Fruit fly (Drosophila melanogaster) whole organism, pupa: Measurements from ENCODE around the gene Cyp4s3.

Experiments
- CG10348 ChIP-seq: fragments of 200-800 bp; sonication (Bioruptor generic); IDR thresholded peaks from 2 replicates; pipeline ENCODE4 v1.3.6; 2022; ENCODE audit warnings: missing biosample characterization, missing genetic modification characterization
- CG8301 ChIP-seq: fragments of 200-800 bp; sonication (Bioruptor generic); optimal IDR thresholded peaks from 2 replicates; lab custom pipeline; 2018; ENCODE audit warnings: missing biosample characterization, mild to moderate bottlenecking, missing genetic modification characterization

- TF ChIP-seq CG8301 (tag; lab: Kevin White, UChicago) (peak; percentile 72), CG10348 (GFP tag; lab: Robert Waterston, UW) (no peak)
These were observed 48.5 kb upstream of the Cyp4s3 start for dm6 chrX:15164879-15165278.
